Fruit fly (Drosophila melanogaster) whole organism, embryonic: ENCODE results near the gene CG1640.

Experiments used
- Abd-B ChIP-seq: fragments of 200-800 bp; sonication (Bioruptor generic); optimal IDR thresholded peaks from 2 replicates; lab custom pipeline; 2018; ENCODE audit warnings: missing biosample characterization, mild to moderate bottlenecking, missing genetic modification characterization, moderate library complexity
- C15 ChIP-seq: fragments of 200-800 bp; sonication (Bioruptor generic); IDR thresholded peaks from 3 replicates; pipeline ENCODE4 v1.3.6; 2022; ENCODE audit warnings: missing biosample characterization, missing genetic modification characterization
- CG10267 ChIP-seq: fragments of 200-800 bp; sonication (Bioruptor generic); optimal IDR thresholded peaks from 2 replicates; lab custom pipeline; 2018; ENCODE audit warnings: missing biosample characterization, mild to moderate bottlenecking, missing genetic modification characterization, moderate library complexity
- CG10366 ChIP-seq: fragments of 200-800 bp; sonication (Bioruptor generic); IDR thresholded peaks from 2 replicates; pipeline ENCODE4 v1.3.6; 2022; ENCODE audit warnings: missing biosample characterization, missing genetic modification characterization
- CG10543 ChIP-seq: fragments of 200-800 bp; sonication (Bioruptor generic); optimal IDR thresholded peaks from 3 replicates; lab custom pipeline; 2017; ENCODE audit warnings: missing biosample characterization, mild to moderate bottlenecking, missing genetic modification characterization, moderate library complexity
- CG11456 ChIP-seq: fragments of 200-800 bp; sonication (Bioruptor generic); IDR thresholded peaks from 3 replicates; pipeline ENCODE4 v1.3.6; 2022; ENCODE audit warnings: missing biosample characterization, missing genetic modification characterization
- CG11696 ChIP-seq: fragments of 200-800 bp; sonication (Bioruptor generic); IDR thresholded peaks from 2 replicates; pipeline ENCODE4 v1.3.6; 2022; ENCODE audit warnings: missing biosample characterization, missing genetic modification characterization
- CG12071 ChIP-seq: fragments of 200-800 bp; sonication (Bioruptor generic); optimal IDR thresholded peaks from 3 replicates; lab custom pipeline; 2018; ENCODE audit warnings: missing biosample characterization, mild to moderate bottlenecking, missing genetic modification characterization
- CG12769 ChIP-seq: fragments of 200-800 bp; sonication (Bioruptor generic); optimal IDR thresholded peaks from 2 replicates; lab custom pipeline; 2019; ENCODE audit warnings: missing biosample characterization, mild to moderate bottlenecking, missing genetic modification characterization, moderate library complexity
- CG13894 ChIP-seq: fragments of 200-800 bp; sonication (Bioruptor generic); optimal IDR thresholded peaks from 3 replicates; lab custom pipeline; 2018; ENCODE audit warnings: missing biosample characterization, mild to moderate bottlenecking, missing genetic modification characterization, moderate library complexity
- CG14965 ChIP-seq: fragments of 200-800 bp; sonication (Bioruptor generic); optimal IDR thresholded peaks from 2 replicates; lab custom pipeline; 2016; ENCODE audit warnings: missing biosample characterization, missing genetic modification characterization, borderline replicate concordance
- CG16863 ChIP-seq: fragments of 200-800 bp; sonication (Bioruptor generic); optimal IDR thresholded peaks from 3 replicates; lab custom pipeline; 2016; ENCODE audit warnings: missing biosample characterization, missing genetic modification characterization
- CG17361 ChIP-seq: fragments of 200-800 bp; sonication (Bioruptor generic); IDR thresholded peaks from 3 replicates; pipeline ENCODE4 v1.3.6; 2022; ENCODE audit warnings: missing biosample characterization, missing genetic modification characterization
- CG2875 ChIP-seq: fragments of 200-800 bp; sonication (Bioruptor generic); optimal IDR thresholded peaks from 2 replicates; lab custom pipeline; 2017; ENCODE audit warnings: missing biosample characterization, mild to moderate bottlenecking, missing genetic modification characterization, missing genetic modification reagents
- CG3065 ChIP-seq: fragments of 200-800 bp; sonication (Bioruptor generic); optimal IDR thresholded peaks from 2 replicates; lab custom pipeline; 2016; ENCODE audit warnings: missing biosample characterization, missing genetic modification characterization
- CG3163 ChIP-seq: fragments of 200-800 bp; sonication (Bioruptor generic); optimal IDR thresholded peaks from 3 replicates; lab custom pipeline; 2016; ENCODE audit warnings: missing biosample characterization, missing genetic modification characterization
- CG32532 ChIP-seq: fragments of 200-800 bp; sonication (Bioruptor generic); IDR thresholded peaks from 2 replicates; pipeline ENCODE4 v1.3.6; 2022; ENCODE audit warnings: missing biosample characterization, missing genetic modification characterization
- CG32767 ChIP-seq: fragments of 200-800 bp; sonication (Bioruptor generic); IDR thresholded peaks from 2 replicates; pipeline ENCODE4 v1.3.6; 2022; ENCODE audit warnings: missing biosample characterization, missing genetic modification characterization
- CG33213 ChIP-seq: fragments of 200-800 bp; sonication (Bioruptor generic); optimal IDR thresholded peaks from 3 replicates; lab custom pipeline; 2016; ENCODE audit warnings: missing biosample characterization, missing genetic modification characterization
- CG34224 ChIP-seq: fragments of 200-800 bp; sonication (Bioruptor generic); IDR thresholded peaks from 3 replicates; pipeline ENCODE4 v1.3.6; 2022; ENCODE audit warnings: missing biosample characterization, missing genetic modification characterization; ENCODE audit not compliant: partially characterized antibody
- CG34376 ChIP-seq: fragments of 200-800 bp; sonication (Bioruptor generic); optimal IDR thresholded peaks from 2 replicates; lab custom pipeline; 2018; ENCODE audit warnings: missing biosample characterization, mild to moderate bottlenecking, missing genetic modification characterization
- CG7786 ChIP-seq: fragments of 200-800 bp; sonication (Bioruptor generic); optimal IDR thresholded peaks from 2 replicates; lab custom pipeline; 2016; ENCODE audit warnings: missing biosample characterization, missing genetic modification characterization
- CG7963 ChIP-seq: fragments of 200-800 bp; sonication (Bioruptor generic); IDR thresholded peaks from 3 replicates; pipeline ENCODE4 v1.3.6; 2022; ENCODE audit warnings: missing biosample characterization, missing genetic modification characterization; ENCODE audit not compliant: partially characterized antibody
- CG8290 ChIP-seq, 3 experiments: fragments of 200-800 bp; sonication (Bioruptor generic); optimal IDR thresholded peaks; 2 replicates each; lab custom pipeline; 2016 to 2019; ENCODE audit warnings: missing biosample characterization in 3 of 3, missing genetic modification characterization in 3 of 3, mild to moderate bottlenecking in 2 of 3, moderate library complexity in 1 of 3
- CG8924 ChIP-seq: fragments of 200-800 bp; optimal IDR thresholded peaks from 3 replicates; lab custom pipeline; 2019; ENCODE audit warnings: missing biosample characterization, mild to moderate bottlenecking, missing genetic modification characterization, moderate library complexity
- Drgx ChIP-seq: fragments of 200-800 bp; sonication (Bioruptor generic); IDR thresholded peaks from 2 replicates; pipeline ENCODE4 v1.3.6; 2022; ENCODE audit warnings: missing biosample characterization, missing genetic modification characterization
- Eip74EF ChIP-seq, 2 experiments: fragments of 200-800 bp in 1 of 2; fragments of >200 bp in 1 of 2; sonication (Bioruptor generic) in 1 of 2; optimal IDR thresholded peaks; 2 replicates each; lab custom pipeline; 2017 to 2019; ENCODE audit warnings: missing biosample characterization in 2 of 2, missing genetic modification characterization in 2 of 2, mild to moderate bottlenecking in 1 of 2, moderate library complexity in 1 of 2
- Hey ChIP-seq: fragments of 200-800 bp; sonication (Bioruptor generic); optimal IDR thresholded peaks from 3 replicates; lab custom pipeline; 2018; ENCODE audit warnings: missing biosample characterization, mild to moderate bottlenecking, missing genetic modification characterization
- Hr51 ChIP-seq, 2 experiments: fragments of 200-800 bp; sonication (Bioruptor generic); optimal IDR thresholded peaks; 2 replicates in 1 of 2; 3 replicates in 1 of 2; lab custom pipeline; 2016 to 2018; ENCODE audit warnings: missing biosample characterization in 2 of 2, missing genetic modification characterization in 2 of 2, mild to moderate bottlenecking in 1 of 2, moderate library complexity in 1 of 2
- Max ChIP-seq: fragments of 200-800 bp; sonication (Bioruptor generic); optimal IDR thresholded peaks from 2 replicates; lab custom pipeline; 2016; ENCODE audit warnings: missing biosample characterization, mild to moderate bottlenecking, missing genetic modification characterization
- Med ChIP-seq: fragments of 200-800 bp; sonication (Bioruptor generic); peaks from one replicate; lab custom pipeline; 2016; ENCODE audit warnings: missing biosample characterization, missing genetic modification characterization, mild to moderate bottlenecking, inconsistent platforms, moderate library complexity
- Rfx ChIP-seq: fragments of 200-800 bp; sonication (Bioruptor generic); IDR thresholded peaks from 2 replicates; pipeline ENCODE4 v1.3.6; 2022; ENCODE audit warnings: missing biosample characterization, missing genetic modification characterization
- Vsx1 ChIP-seq: fragments of 200-800 bp; sonication (Bioruptor generic); optimal IDR thresholded peaks from 2 replicates; lab custom pipeline; 2017; ENCODE audit warnings: missing biosample characterization, mild to moderate bottlenecking, missing genetic modification characterization, missing genetic modification reagents
- Xrp1 ChIP-seq: fragments of 200-800 bp; sonication (Bioruptor generic); IDR thresholded peaks from 2 replicates; pipeline ENCODE4 v1.3.6; 2022; ENCODE audit warnings: missing biosample characterization, missing genetic modification characterization
- cg ChIP-seq: fragments of 200-800 bp; sonication (Bioruptor generic); optimal IDR thresholded peaks from 3 replicates; lab custom pipeline; 2019; ENCODE audit warnings: missing biosample characterization, mild to moderate bottlenecking, missing genetic modification characterization, moderate library complexity
- ci ChIP-seq: fragments of 200-800 bp; sonication (Bioruptor generic); IDR thresholded peaks from 3 replicates; pipeline ENCODE4 v1.3.6; 2022; ENCODE audit warnings: missing biosample characterization, missing genetic modification characterization
- cwo ChIP-seq: fragments of 200-800 bp; sonication (Bioruptor generic); optimal IDR thresholded peaks from 3 replicates; lab custom pipeline; 2017; ENCODE audit warnings: missing biosample characterization, missing genetic modification characterization, mild to moderate bottlenecking, moderate library complexity, missing genetic modification reagents
- exex ChIP-seq: fragments of 200-800 bp; sonication (Bioruptor generic); optimal IDR thresholded peaks from 4 replicates; lab custom pipeline; 2018; ENCODE audit warnings: missing biosample characterization, mild to moderate bottlenecking, missing genetic modification characterization, moderate library complexity
- grn ChIP-seq: fragments of 200-800 bp; sonication (Bioruptor generic); optimal IDR thresholded peaks from 3 replicates; lab custom pipeline; 2017; ENCODE audit warnings: missing biosample characterization, missing genetic modification characterization
- jumu ChIP-seq: fragments of 200-800 bp; sonication (Bioruptor generic); optimal IDR thresholded peaks from 3 replicates; lab custom pipeline; 2016; ENCODE audit warnings: missing biosample characterization, missing genetic modification characterization
- lab ChIP-seq: fragments of 200-800 bp; sonication (Bioruptor generic); optimal IDR thresholded peaks from 3 replicates; lab custom pipeline; 2017; ENCODE audit warnings: missing biosample characterization, missing genetic modification characterization, mild to moderate bottlenecking, moderate library complexity, missing genetic modification reagents
- luna ChIP-seq: fragments of 200-800 bp; sonication (Bioruptor generic); optimal IDR thresholded peaks from 2 replicates; lab custom pipeline; 2016; ENCODE audit warnings: missing biosample characterization, missing genetic modification characterization
- mam ChIP-seq: fragments of 200-800 bp; sonication (Bioruptor generic); optimal IDR thresholded peaks from 3 replicates; lab custom pipeline; 2016; ENCODE audit warnings: missing biosample characterization, missing genetic modification characterization
- mirr ChIP-seq: fragments of 200-800 bp; sonication (Bioruptor generic); optimal IDR thresholded peaks from 3 replicates; lab custom pipeline; 2018; ENCODE audit warnings: missing biosample characterization, mild to moderate bottlenecking, missing genetic modification characterization
- ro ChIP-seq: fragments of 200-800 bp; sonication (Bioruptor generic); IDR thresholded peaks from 2 replicates; pipeline ENCODE4 v1.3.6; 2022; ENCODE audit warnings: missing biosample characterization, missing genetic modification characterization
- schlank ChIP-seq: fragments of 200-800 bp; sonication (Bioruptor generic); optimal IDR thresholded peaks from 2 replicates; lab custom pipeline; 2018; ENCODE audit warnings: missing biosample characterization, mild to moderate bottlenecking, missing genetic modification characterization
- seq ChIP-seq: fragments of 200-800 bp; sonication (Bioruptor generic); IDR thresholded peaks from 2 replicates; pipeline ENCODE4 v1.3.6; 2022; ENCODE audit warnings: missing biosample characterization, missing genetic modification characterization
- slp2 ChIP-seq: fragments of 200-800 bp; sonication (Bioruptor generic); optimal IDR thresholded peaks from 2 replicates; lab custom pipeline; 2016; ENCODE audit warnings: missing biosample characterization, missing genetic modification characterization
- sug ChIP-seq: fragments of 200-800 bp; optimal IDR thresholded peaks from 2 replicates; lab custom pipeline; 2019; ENCODE audit warnings: missing biosample characterization, mild to moderate bottlenecking, missing genetic modification characterization, moderate library complexity
- trh ChIP-seq: fragments of 200-800 bp; sonication (Bioruptor generic); optimal IDR thresholded peaks from 2 replicates; lab custom pipeline; 2016; ENCODE audit warnings: missing biosample characterization, missing genetic modification characterization

Gene CG1640

dm6 chrX:13392764-13393163, 22.4 kb downstream of the CG1640 start:
- TF ChIP-seq CG8924 (tag; lab: Kevin White, UChicago) (no peak), Med (GFP tag; lab: Kevin White, UChicago) (peak; percentile 67), CG10543 (GFP tag; lab: Kevin White, UChicago) (peak; percentile 18), lab (peak; percentile 43), grn (peak; percentile 68), CG12071 (GFP tag; lab: Kevin White, UChicago) (no peak), ro (GFP tag; lab: Robert Waterston, UW) (no peak), exex (peak; percentile 72), CG34376 (GFP tag; lab: Kevin White, UChicago) (peak; percentile 73), mirr (peak; percentile 81), CG3065 (GFP tag; lab: Kevin White, UChicago) (no peak), CG10366 (GFP tag; lab: Robert Waterston, UW) (no peak), Hey (tag; lab: Kevin White, UChicago) (peak; percentile 50), sug (tag; lab: Kevin White, UChicago) (peak; percentile 69), CG7963 (GFP tag; lab: Robert Waterston, UW) (no peak), CG11456 (no peak), cwo (GFP tag; lab: Kevin White, UChicago) (peak; percentile 86), Eip74EF (GFP tag; optimal IDR thresholded peaks at IDR 0.05; lab: Kevin White, UChicago) (no peak)

dm6 chrX:13394343-13394742, 23.9 kb downstream of the CG1640 start:
- TF ChIP-seq Hr51 (GFP tag; optimal IDR thresholded peaks at IDR 0.05; lab: Kevin White, UChicago) (no peak), CG32767 (GFP tag; lab: Robert Waterston, UW) (no peak), CG12769 (tag; lab: Kevin White, UChicago) (no peak), CG3163 (GFP tag; lab: Kevin White, UChicago) (no peak), slp2 (GFP tag; lab: Kevin White, UChicago) (no peak), CG16863 (no peak), Xrp1 (GFP tag; lab: Robert Waterston, UW) (no peak), CG13894 (tag; lab: Kevin White, UChicago) (no peak), CG14965 (GFP tag; lab: Kevin White, UChicago) (no peak), ci (GFP tag; lab: Robert Waterston, UW) (no peak), CG17361 (GFP tag; lab: Robert Waterston, UW) (no peak), trh (GFP tag; lab: Kevin White, UChicago) (no peak), CG8290 (GFP tag; optimal IDR thresholded peaks at IDR 0.05; lab: Kevin White, UChicago) (no peak), CG8290 (tag; optimal IDR thresholded peaks at IDR 0.05; lab: Kevin White, UChicago) (peak in 1 of 2 experiments; percentile 43), mirr (no peak), Abd-B (no peak), CG11696 (GFP tag; lab: Robert Waterston, UW) (0 out of 2 replicates have a peak, but pooled peaks have one; percentile 2), Drgx (0 out of 2 replicates have a peak, but pooled peaks have one; percentile 24), CG2875 (no peak), mam (GFP tag; lab: Kevin White, UChicago) (peak; percentile 6), seq (no peak), schlank (no peak), CG34224 (no peak), Rfx (GFP tag; lab: Robert Waterston, UW) (0 out of 2 replicates have a peak, but pooled peaks have one; percentile 19), CG10267 (tag; lab: Kevin White, UChicago) (no peak), Max (GFP tag; lab: Kevin White, UChicago) (no peak), cg (GFP tag; lab: Kevin White, UChicago) (peak; percentile 16), jumu (GFP tag; lab: Kevin White, UChicago) (no peak), luna (GFP tag; lab: Kevin White, UChicago) (peak; percentile 17), C15 (GFP tag; lab: Robert Waterston, UW) (no peak), CG7786 (GFP tag; lab: Kevin White, UChicago) (peak; percentile 2), Vsx1 (GFP tag; lab: Kevin White, UChicago) (no peak), CG32532 (no peak), CG33213 (no peak)
